Fruit fly (Drosophila melanogaster): ENCODE measurements around the gene tll.

The tll gene

DNA sequence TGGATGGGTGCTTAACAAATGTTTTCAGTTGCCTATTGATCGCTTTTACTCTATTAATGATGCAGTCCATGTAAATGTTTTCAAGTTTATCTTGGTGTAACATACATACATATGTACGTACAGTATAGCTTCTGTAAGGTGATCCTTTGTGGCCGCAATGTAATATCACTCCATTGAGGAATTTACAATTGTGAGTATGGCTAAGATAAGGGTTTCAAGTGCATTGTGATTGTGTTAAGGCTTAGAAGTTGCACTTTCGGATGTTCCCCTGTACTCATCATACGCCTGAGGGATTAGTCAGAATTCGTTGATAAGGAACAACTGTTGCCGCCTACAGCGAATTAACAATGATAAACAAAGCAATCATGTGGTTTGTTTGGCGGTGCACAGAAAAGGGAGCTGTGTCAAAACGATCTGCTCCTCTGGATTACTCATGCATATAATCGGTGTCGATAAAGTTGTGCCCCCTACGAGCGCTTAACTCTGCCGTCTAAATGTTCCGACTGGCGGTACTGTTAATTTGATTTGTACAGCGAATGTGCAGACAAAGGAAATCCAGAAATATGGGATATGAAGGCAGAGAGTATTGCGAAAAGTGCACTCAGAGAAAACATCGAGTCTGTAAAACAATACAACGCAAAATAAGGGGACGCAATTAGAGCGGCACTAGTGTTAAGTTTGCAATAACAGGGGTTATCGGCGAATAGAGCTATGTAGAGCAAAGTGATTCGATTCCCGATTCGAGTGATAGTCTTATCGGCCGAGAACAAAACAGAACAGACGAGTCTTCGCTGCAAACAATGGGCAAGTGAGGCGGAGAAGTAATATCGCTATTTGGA, 35.8 kb downstream of the tll start (continued):
- TF ChIP-seq CG12744 (GFP tag; optimal IDR thresholded peaks at IDR 0.05) (peak; percentile 5), Xbp1 (GFP tag; optimal IDR thresholded peaks at IDR 0.05) (peak; percentile 65), da (GFP tag; optimal IDR thresholded peaks at IDR 0.05) (no peak), CG14014 (GFP tag; IDR thresholded peaks at IDR 0.05) (peak; percentile 55; the same call in 1 of the 2 replicates), CG3838 (GFP tag; optimal IDR thresholded peaks at IDR 0.05) (no peak), CG1024 (GFP tag; IDR thresholded peaks at IDR 0.05) (peak; percentile 71), croc (GFP tag; conservative IDR thresholded peaks at IDR 0.05) (peak; percentile 36; the same call in 1 of the 3 replicates), CG17361 (GFP tag; IDR thresholded peaks at IDR 0.05) (no peak; the same call in 2 of the 3 replicates), CG8281 (tag; optimal IDR thresholded peaks at IDR 0.05) (no peak), pros (GFP tag; optimal IDR thresholded peaks at IDR 0.05) (no peak), Elba2 (GFP tag; optimal IDR thresholded peaks at IDR 0.05) (no peak), ac (GFP tag; optimal IDR thresholded peaks at IDR 0.05) (no peak), BtbVII (GFP tag; optimal IDR thresholded peaks at IDR 0.05) (no peak), ERR (GFP tag; optimal IDR thresholded peaks at IDR 0.05) (no peak), CG14667 (GFP tag; IDR thresholded peaks at IDR 0.05) (peak; percentile 45), CG11398 (GFP tag; optimal IDR thresholded peaks at IDR 0.05) (peak; percentile 35), bsh (GFP tag; optimal IDR thresholded peaks at IDR 0.05) (peak; percentile 11 to 74), sob (GFP tag; IDR thresholded peaks at IDR 0.05) (peak; percentile 70), tin (GFP tag; optimal IDR thresholded peaks at IDR 0.05) (peak; percentile 61), CG1233 (GFP tag; optimal IDR thresholded peaks at IDR 0.05) (peak; percentile 28), Dp (GFP tag; optimal IDR thresholded peaks at IDR 0.05) (no peak), CG34376 (GFP tag; optimal IDR thresholded peaks at IDR 0.05) (no peak), CG17829 (tag; optimal IDR thresholded peaks at IDR 0.05) (peak; percentile 31), Pdp1 (GFP tag; optimal IDR thresholded peaks at IDR 0.05) (peak; percentile 67), CG6175 (GFP tag; IDR thresholded peaks at IDR 0.05) (no peak), CG8089 (GFP tag; optimal IDR thresholded peaks at IDR 0.05) (peak; percentile 47), CG4854 (GFP tag; optimal IDR thresholded peaks at IDR 0.05) (peak; percentile 25), lmd (GFP tag; IDR thresholded peaks at IDR 0.05) (peak; percentile 74), tup (GFP tag; optimal IDR thresholded peaks at IDR 0.05) (peak; percentile 4), CG14860 (GFP tag; IDR thresholded peaks at IDR 0.05; ENCODE audit: partially characterized antibody) (no peak), gsb-n (tag; optimal IDR thresholded peaks at IDR 0.05) (peak; percentile 46), gcm (GFP tag; optimal IDR thresholded peaks at IDR 0.05) (peak; percentile 32), CG14441 (GFP tag; IDR thresholded peaks at IDR 0.05) (peak; percentile 79), CG15601 (tag; optimal IDR thresholded peaks at IDR 0.05) (peak; percentile 39), CG4707 (GFP tag; optimal IDR thresholded peaks at IDR 0.05) (peak; percentile 38), hth (optimal IDR thresholded peaks at IDR 0.05) (no peak), Dip2 (GFP tag; IDR thresholded peaks at IDR 0.05) (no peak), CG12155 (GFP tag; optimal IDR thresholded peaks at IDR 0.05) (peak; percentile 56), CG1792 (GFP tag; optimal IDR thresholded peaks at IDR 0.05) (peak; percentile 4), nerfin-1 (tag; optimal IDR thresholded peaks at IDR 0.05) (peak; percentile 41), trh (GFP tag; optimal IDR thresholded peaks at IDR 0.05) (no peak), CG7556 (GFP tag; optimal IDR thresholded peaks at IDR 0.05) (peak; percentile 36), CG8765 (GFP tag; IDR thresholded peaks at IDR 0.05) (peak; percentile 54; the same call in 1 of the 2 replicates), CG12659 (GFP tag; optimal IDR thresholded peaks at IDR 0.05) (peak; percentile 45), cato (GFP tag; optimal IDR thresholded peaks at IDR 0.05; ENCODE audit: borderline replicate concordance) (no peak), CG6854 (GFP tag; optimal IDR thresholded peaks at IDR 0.05) (no peak), CG11695 (GFP tag; IDR thresholded peaks at IDR 0.05) (peak; percentile 52; the same call in 1 of the 3 replicates), CG16813 (GFP tag; IDR thresholded peaks at IDR 0.05; ENCODE audit: partially characterized antibody) (no peak), hbn (GFP tag; IDR thresholded peaks at IDR 0.05; ENCODE audit: partially characterized antibody) (no peak)
